Fruit fly (Drosophila melanogaster) whole organism, embryonic: ENCODE measurements around the gene Ucp4A.

ENCODE experiments used
- Ada2b ChIP-seq: fragments of 200-800 bp; sonication (Bioruptor generic); IDR thresholded peaks from 2 replicates; pipeline ENCODE4 v1.3.6; 2022; ENCODE audit warnings: missing biosample characterization, missing genetic modification characterization
- Bdp1 ChIP-seq: fragments of 200-800 bp; sonication (Bioruptor generic); optimal IDR thresholded peaks from 3 replicates; lab custom pipeline; 2016; ENCODE audit warnings: missing biosample characterization, missing genetic modification characterization
- CG12071 ChIP-seq: fragments of 200-800 bp; sonication (Bioruptor generic); optimal IDR thresholded peaks from 3 replicates; lab custom pipeline; 2018; ENCODE audit warnings: missing biosample characterization, mild to moderate bottlenecking, missing genetic modification characterization
- CG12104 ChIP-seq: fragments of 200-800 bp; sonication (Bioruptor generic); optimal IDR thresholded peaks from 3 replicates; lab custom pipeline; 2016; ENCODE audit warnings: missing biosample characterization, missing genetic modification characterization
- CG12769 ChIP-seq: fragments of 200-800 bp; sonication (Bioruptor generic); optimal IDR thresholded peaks from 2 replicates; lab custom pipeline; 2019; ENCODE audit warnings: missing biosample characterization, mild to moderate bottlenecking, missing genetic modification characterization, moderate library complexity
- CG13296 ChIP-seq: fragments of 200-800 bp; sonication (Bioruptor generic); optimal IDR thresholded peaks from 3 replicates; lab custom pipeline; 2018; ENCODE audit warnings: missing biosample characterization, mild to moderate bottlenecking, missing genetic modification characterization
- CG14860 ChIP-seq: fragments of 200-800 bp; sonication (Bioruptor generic); IDR thresholded peaks from 3 replicates; pipeline ENCODE4 v1.3.6; 2022; ENCODE audit warnings: missing biosample characterization, missing genetic modification characterization; ENCODE audit not compliant: partially characterized antibody
- CG15269 ChIP-seq: fragments of 200-800 bp; sonication (Bioruptor generic); optimal IDR thresholded peaks from 2 replicates; lab custom pipeline; 2018; ENCODE audit warnings: missing biosample characterization, mild to moderate bottlenecking, missing genetic modification characterization, moderate library complexity
- CG1602 ChIP-seq: fragments of 200-800 bp; sonication (Bioruptor generic); optimal IDR thresholded peaks from 3 replicates; lab custom pipeline; 2016; ENCODE audit warnings: missing biosample characterization, missing genetic modification characterization
- CG1603 ChIP-seq: fragments of 200-800 bp; sonication (Bioruptor generic); optimal IDR thresholded peaks from 2 replicates; lab custom pipeline; 2019; ENCODE audit warnings: missing biosample characterization, mild to moderate bottlenecking, missing genetic modification characterization, moderate library complexity
- CG17568 ChIP-seq: fragments of 200-800 bp; sonication (Bioruptor generic); optimal IDR thresholded peaks from 2 replicates; lab custom pipeline; 2018; ENCODE audit warnings: missing biosample characterization, mild to moderate bottlenecking, missing genetic modification characterization, moderate library complexity
- CG33213 ChIP-seq: fragments of 200-800 bp; sonication (Bioruptor generic); optimal IDR thresholded peaks from 3 replicates; lab custom pipeline; 2016; ENCODE audit warnings: missing biosample characterization, missing genetic modification characterization
- CG33557 ChIP-seq: fragments of 200-800 bp; sonication (Bioruptor generic); optimal IDR thresholded peaks from 2 replicates; lab custom pipeline; 2019; ENCODE audit warnings: missing biosample characterization, mild to moderate bottlenecking, missing genetic modification characterization, moderate library complexity
- CG3726 ChIP-seq: fragments of 200-800 bp; sonication (Bioruptor generic); IDR thresholded peaks from 3 replicates; pipeline ENCODE4, ENCODE4 v1.3.6; 2022; ENCODE audit warnings: missing biosample characterization, missing genetic modification characterization
- CG3847 ChIP-seq: fragments of 200-800 bp; sonication (Bioruptor generic); IDR thresholded peaks from 2 replicates; pipeline ENCODE4 v1.3.6; 2022; ENCODE audit warnings: missing biosample characterization, missing genetic modification characterization
- CG42726 ChIP-seq: fragments of 200-800 bp; sonication (Bioruptor generic); IDR thresholded peaks from 2 replicates; pipeline ENCODE4 v1.3.6; 2022; ENCODE audit warnings: missing biosample characterization, missing genetic modification characterization; ENCODE audit not compliant: partially characterized antibody
- CG4617 ChIP-seq: fragments of 200-800 bp; sonication (Bioruptor generic); optimal IDR thresholded peaks from 3 replicates; lab custom pipeline; 2016; ENCODE audit warnings: missing biosample characterization, missing genetic modification characterization, borderline replicate concordance
- CG6654 ChIP-seq: fragments of 200-800 bp; sonication (Bioruptor generic); optimal IDR thresholded peaks from 2 replicates; lab custom pipeline; 2017; ENCODE audit warnings: missing biosample characterization, mild to moderate bottlenecking, missing genetic modification characterization
- CG8924 ChIP-seq: fragments of 200-800 bp; optimal IDR thresholded peaks from 3 replicates; lab custom pipeline; 2019; ENCODE audit warnings: missing biosample characterization, mild to moderate bottlenecking, missing genetic modification characterization, moderate library complexity
- CG9797 ChIP-seq: fragments of 200-800 bp; sonication (Bioruptor generic); optimal IDR thresholded peaks from 3 replicates; lab custom pipeline; 2018; ENCODE audit warnings: missing biosample characterization, mild to moderate bottlenecking, missing genetic modification characterization
- Camta ChIP-seq: fragments of 200-800 bp; sonication (Bioruptor generic); optimal IDR thresholded peaks from 2 replicates; lab custom pipeline; 2016; ENCODE audit warnings: missing biosample characterization, missing genetic modification characterization
- Dad ChIP-seq: fragments of 200-800 bp; sonication (Bioruptor generic); optimal IDR thresholded peaks from 3 replicates; lab custom pipeline; 2016; ENCODE audit warnings: missing biosample characterization, missing genetic modification characterization
- Dref ChIP-seq: fragments of 200-800 bp; sonication (Bioruptor generic); IDR thresholded peaks from 2 replicates; pipeline ENCODE4 v1.3.6; 2022; ENCODE audit warnings: missing biosample characterization, missing genetic modification characterization
- Drgx ChIP-seq: fragments of 200-800 bp; sonication (Bioruptor generic); IDR thresholded peaks from 2 replicates; pipeline ENCODE4 v1.3.6; 2022; ENCODE audit warnings: missing biosample characterization, missing genetic modification characterization
- Hey ChIP-seq: fragments of 200-800 bp; sonication (Bioruptor generic); optimal IDR thresholded peaks from 3 replicates; lab custom pipeline; 2018; ENCODE audit warnings: missing biosample characterization, mild to moderate bottlenecking, missing genetic modification characterization
- MESR4 ChIP-seq: fragments of 200-800 bp; sonication (Bioruptor generic); optimal IDR thresholded peaks from 2 replicates; lab custom pipeline; 2018; ENCODE audit warnings: missing biosample characterization, mild to moderate bottlenecking, missing genetic modification characterization, moderate library complexity
- Med ChIP-seq: fragments of 200-800 bp; sonication (Bioruptor generic); peaks from one replicate; lab custom pipeline; 2016; ENCODE audit warnings: missing biosample characterization, missing genetic modification characterization, mild to moderate bottlenecking, inconsistent platforms, moderate library complexity
- Nf-YA ChIP-seq: fragments of 200-800 bp; sonication (Bioruptor generic); IDR thresholded peaks from 2 replicates; pipeline ENCODE4 v1.3.6; 2022; ENCODE audit warnings: missing biosample characterization, missing genetic modification characterization
- Nf-YC ChIP-seq: fragments of 200-800 bp; optimal IDR thresholded peaks from 3 replicates; lab custom pipeline; 2019; ENCODE audit warnings: missing biosample characterization, mild to moderate bottlenecking, missing genetic modification characterization, moderate library complexity
- Trl ChIP-seq, 3 experiments: fragments of >200 bp in 2 of 3; fragments of 200-800 bp in 1 of 3; sonication (Bioruptor generic) in 1 of 3; optimal IDR thresholded peaks; 2 replicates in 1 of 3; 3 replicates in 2 of 3; lab custom pipeline; 2016 to 2017; ENCODE audit warnings: missing biosample characterization in 1 of 3, missing genetic modification characterization in 1 of 3
- YL-1 ChIP-seq: fragments of 200-800 bp; sonication (Bioruptor generic); optimal IDR thresholded peaks from 3 replicates; lab custom pipeline; 2017; ENCODE audit warnings: missing biosample characterization, mild to moderate bottlenecking, missing genetic modification characterization
- bsh ChIP-seq, 2 experiments: fragments of 200-800 bp; sonication (Bioruptor generic); optimal IDR thresholded peaks; 2 replicates each; lab custom pipeline; 2017 to 2018; ENCODE audit warnings: mild to moderate bottlenecking in 2 of 2, missing biosample characterization in 2 of 2, missing genetic modification characterization in 2 of 2, moderate library complexity in 1 of 2
- cg ChIP-seq: fragments of 200-800 bp; sonication (Bioruptor generic); optimal IDR thresholded peaks from 3 replicates; lab custom pipeline; 2019; ENCODE audit warnings: missing biosample characterization, mild to moderate bottlenecking, missing genetic modification characterization, moderate library complexity
- esg ChIP-seq: fragments of 200-800 bp; sonication (Bioruptor generic); conservative IDR thresholded peaks from 2 replicates; pipeline ENCODE4 v1.3.6; 2022; ENCODE audit warnings: missing biosample characterization, missing genetic modification characterization
- fd96Cb ChIP-seq: fragments of 200-800 bp; sonication (Bioruptor generic); optimal IDR thresholded peaks from 2 replicates; lab custom pipeline; 2018; ENCODE audit warnings: missing biosample characterization, mild to moderate bottlenecking, missing genetic modification characterization, moderate library complexity
- grn ChIP-seq: fragments of 200-800 bp; sonication (Bioruptor generic); optimal IDR thresholded peaks from 3 replicates; lab custom pipeline; 2017; ENCODE audit warnings: missing biosample characterization, missing genetic modification characterization
- gro ChIP-seq: fragments of 200-800 bp; sonication (Bioruptor generic); optimal IDR thresholded peaks from 2 replicates; lab custom pipeline; 2016; ENCODE audit warnings: missing biosample characterization, missing genetic modification characterization
- ind ChIP-seq: fragments of 200-800 bp; sonication (Bioruptor generic); optimal IDR thresholded peaks from 3 replicates; lab custom pipeline; 2016; ENCODE audit warnings: missing biosample characterization, missing genetic modification characterization
- insv ChIP-seq, 2 experiments: fragments of 200-800 bp; sonication (Bioruptor generic); optimal IDR thresholded peaks; 3 replicates each; lab custom pipeline; 2016 to 2018; ENCODE audit warnings: missing biosample characterization in 2 of 2, missing genetic modification characterization in 2 of 2
- nau ChIP-seq: fragments of 200-800 bp; sonication (Bioruptor generic); optimal IDR thresholded peaks from 3 replicates; lab custom pipeline; 2017; ENCODE audit warnings: missing biosample characterization, mild to moderate bottlenecking, missing genetic modification characterization, missing genetic modification reagents
- nerfin-1 ChIP-seq: fragments of 200-800 bp; sonication (Bioruptor generic); optimal IDR thresholded peaks from 3 replicates; lab custom pipeline; 2019; ENCODE audit warnings: missing biosample characterization, mild to moderate bottlenecking, missing genetic modification characterization, moderate library complexity
- peb ChIP-seq: fragments of 200-800 bp; sonication (Bioruptor generic); IDR thresholded peaks from 2 replicates; pipeline ENCODE4 v1.3.6; 2022; ENCODE audit warnings: missing biosample characterization, missing genetic modification characterization
- pzg ChIP-seq: fragments of 200-800 bp; sonication (Bioruptor generic); optimal IDR thresholded peaks from 3 replicates; lab custom pipeline; 2018; ENCODE audit warnings: missing biosample characterization, mild to moderate bottlenecking, missing genetic modification characterization, moderate library complexity
- row ChIP-seq: fragments of 200-800 bp; sonication (Bioruptor generic); IDR thresholded peaks from 3 replicates; pipeline ENCODE4 v1.3.6; 2022; ENCODE audit warnings: missing biosample characterization, missing genetic modification characterization
- schlank ChIP-seq: fragments of 200-800 bp; sonication (Bioruptor generic); optimal IDR thresholded peaks from 2 replicates; lab custom pipeline; 2018; ENCODE audit warnings: missing biosample characterization, mild to moderate bottlenecking, missing genetic modification characterization
- sima ChIP-seq: fragments of 200-800 bp; sonication (Bioruptor generic); optimal IDR thresholded peaks from 2 replicates; lab custom pipeline; 2016; ENCODE audit warnings: missing biosample characterization, missing genetic modification characterization
- tgo ChIP-seq: fragments of 200-800 bp; sonication (Bioruptor generic); IDR thresholded peaks from 3 replicates; pipeline ENCODE4 v1.3.6; 2022; ENCODE audit warnings: missing biosample characterization, missing genetic modification characterization
- trh ChIP-seq: fragments of 200-800 bp; sonication (Bioruptor generic); optimal IDR thresholded peaks from 2 replicates; lab custom pipeline; 2016; ENCODE audit warnings: missing biosample characterization, missing genetic modification characterization
- ttk ChIP-seq: fragments of 200-800 bp; sonication (Bioruptor generic); IDR thresholded peaks from 2 replicates; pipeline ENCODE4 v2.1.2; 2022; ENCODE audit warnings: missing biosample characterization, missing genetic modification characterization
- wor ChIP-seq: fragments of 200-800 bp; sonication (Bioruptor generic); IDR thresholded peaks from 2 replicates; pipeline ENCODE4 v1.3.6; 2022; ENCODE audit warnings: missing biosample characterization, missing genetic modification characterization

Ucp4A gene

DNA sequence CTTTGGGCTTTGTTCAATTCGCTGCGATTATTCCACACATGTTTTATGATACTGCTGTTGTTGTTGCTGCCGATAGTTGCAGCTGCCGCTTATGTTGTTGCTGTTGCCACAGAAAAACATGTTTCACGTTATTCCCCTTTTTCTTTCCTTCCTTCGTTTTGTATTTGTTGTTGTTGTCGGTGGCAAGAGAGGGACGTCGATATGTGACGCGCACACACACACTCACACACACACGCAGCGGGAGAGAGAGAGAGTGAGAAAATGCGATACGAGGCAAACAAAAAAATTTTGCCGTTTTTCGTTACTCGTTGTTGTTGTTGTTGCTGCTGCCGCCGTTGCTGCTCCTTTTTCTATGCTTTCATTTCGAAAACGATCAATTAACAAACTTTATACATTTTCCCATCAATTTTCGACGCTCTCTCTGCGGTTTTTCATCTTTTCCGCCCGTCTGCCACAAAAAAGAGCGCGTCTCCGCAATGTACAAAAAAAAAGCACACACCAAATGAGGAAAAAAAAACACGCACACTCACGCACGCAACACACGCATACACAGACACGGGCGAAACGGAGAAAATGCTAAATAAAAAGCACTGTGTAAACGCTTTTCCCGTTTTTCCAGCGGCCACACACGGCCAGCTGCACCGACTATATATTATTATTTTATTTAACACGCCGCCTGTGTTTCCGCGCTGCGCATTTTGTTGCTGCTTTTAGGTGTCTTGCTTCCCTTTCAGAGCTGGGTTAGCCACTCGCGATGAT, 41.9 kb downstream of the Ucp4A start (continued):
- peak; percentile 71 for TF ChIP-seq CG8924
- peak; percentile 35 for TF ChIP-seq CG12769
- peak; percentile 15 for TF ChIP-seq Nf-YC
- TF ChIP-seq cg, result peak; percentile 91
- no peak for TF ChIP-seq Hey (tag; lab: Kevin White, UChicago)
- no peak for TF ChIP-seq Dad (GFP tag; lab: Kevin White, UChicago)
- TF ChIP-seq CG42726 (GFP tag; lab: Robert Waterston, UW), result no peak
- TF ChIP-seq bsh (GFP tag; optimal IDR thresholded peaks at IDR 0.05; lab: Kevin White, UChicago), result peak in 1 of 2 experiments; percentile 81
- TF ChIP-seq nau (GFP tag; lab: Kevin White, UChicago), result no peak
- TF ChIP-seq sima (GFP tag; lab: Kevin White, UChicago), result no peak
- no peak for TF ChIP-seq CG14860 (GFP tag; lab: Robert Waterston, UW)
- TF ChIP-seq CG13296 (GFP tag; lab: Kevin White, UChicago), result no peak
- no peak for TF ChIP-seq CG3847 (GFP tag; lab: Robert Waterston, UW)
- no peak for TF ChIP-seq Bdp1 (GFP tag; lab: Kevin White, UChicago)
- TF ChIP-seq YL-1 (GFP tag; lab: Kevin White, UChicago), result peak; percentile 47
- TF ChIP-seq Med (GFP tag; lab: Kevin White, UChicago), result peak; percentile 78
- TF ChIP-seq insv (GFP tag; optimal IDR thresholded peaks at IDR 0.05; lab: Kevin White, UChicago), result peak in 1 of 2 experiments; percentile 90
- TF ChIP-seq pzg (GFP tag; lab: Kevin White, UChicago), result no peak
- TF ChIP-seq CG12071 (GFP tag; lab: Kevin White, UChicago), result no peak
- no peak for TF ChIP-seq peb (GFP tag; lab: Robert Waterston, UW)
- no peak for TF ChIP-seq CG17568 (GFP tag; lab: Kevin White, UChicago)
- peak; percentile 67 for TF ChIP-seq Drgx
- peak; percentile 52 to 87 for TF ChIP-seq Trl (optimal IDR thresholded peaks at IDR 0.05; lab: Kevin White, UChicago)
- peak; percentile 18 for TF ChIP-seq Trl (GFP tag; optimal IDR thresholded peaks at IDR 0.05; lab: Kevin White, UChicago)
- no peak for TF ChIP-seq CG33557 (GFP tag; lab: Kevin White, UChicago)
- no peak for TF ChIP-seq tgo (GFP tag; lab: Robert Waterston, UW)
- TF ChIP-seq CG4617 (GFP tag; lab: Kevin White, UChicago), result peak; percentile 12

DNA sequence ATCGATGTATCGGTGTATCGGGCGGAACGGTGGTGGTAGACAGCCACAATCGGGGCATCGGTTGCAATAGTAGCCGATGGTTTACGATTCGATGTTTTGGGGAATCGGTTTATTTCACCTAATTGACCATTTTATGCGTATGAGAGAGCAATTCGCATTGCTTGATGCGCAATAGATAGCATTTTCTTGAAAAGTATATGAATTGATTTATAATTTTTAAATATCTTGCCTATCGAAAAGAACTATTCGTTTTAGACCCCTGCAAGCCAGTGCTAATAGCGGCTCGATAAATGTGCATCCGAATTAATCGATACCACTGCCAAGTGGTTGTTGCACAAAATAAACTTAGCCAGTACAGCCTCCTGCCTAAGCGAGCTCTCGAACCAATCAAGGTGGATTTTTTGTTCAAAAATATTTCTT, 42.5 kb downstream of the Ucp4A start, which contains the start of gene mnb:
Gene mnb, minus strand, starts transcription at position 15 of the 420 bp plus-strand sequence.
- peak; percentile 80 for TF ChIP-seq Dref (GFP tag; lab: Robert Waterston, UW)
- peak; percentile 58 for TF ChIP-seq CG9797 (GFP tag; lab: Kevin White, UChicago)
- TF ChIP-seq wor (GFP tag; lab: Robert Waterston, UW), result no peak
- no peak for TF ChIP-seq CG1602 (GFP tag; lab: Kevin White, UChicago)
- TF ChIP-seq Ada2b, result no peak
- TF ChIP-seq CG12104 (GFP tag; lab: Kevin White, UChicago), result no peak
- no peak for TF ChIP-seq trh (GFP tag; lab: Kevin White, UChicago)
- no peak for TF ChIP-seq schlank (tag; lab: Kevin White, UChicago)
- peak; percentile 19 for TF ChIP-seq CG1603 (tag; lab: Kevin White, UChicago)
- no peak for TF ChIP-seq MESR4 (GFP tag; lab: Kevin White, UChicago)
- no peak for TF ChIP-seq CG33213 (GFP tag; lab: Kevin White, UChicago)
- no peak for TF ChIP-seq CG15269 (tag; lab: Kevin White, UChicago)
- no peak for TF ChIP-seq CG3726
- TF ChIP-seq ttk (GFP tag; lab: Robert Waterston, UW), result no peak
- peak; percentile 21 for TF ChIP-seq ind (GFP tag; lab: Kevin White, UChicago)
- no peak for TF ChIP-seq Camta (GFP tag; lab: Kevin White, UChicago)
- peak; percentile 63 for TF ChIP-seq row (GFP tag; lab: Robert Waterston, UW)
- no peak for TF ChIP-seq nerfin-1 (tag; lab: Kevin White, UChicago)
- no peak for TF ChIP-seq fd96Cb (tag; lab: Kevin White, UChicago)
- TF ChIP-seq Nf-YA (GFP tag; lab: Robert Waterston, UW), result no peak
- no peak for TF ChIP-seq CG6654 (GFP tag; lab: Kevin White, UChicago)
- peak; percentile 11 for TF ChIP-seq gro
- no peak for TF ChIP-seq grn (GFP tag; lab: Kevin White, UChicago)
- no peak for TF ChIP-seq esg (GFP tag; lab: Robert Waterston, UW)
